Worm (Caenorhabditis elegans) whole organism, young adult: ENCODE data around the gene gcy-11.

Source experiments
- B0336.3 ChIP-seq: fragments of 200-800 bp; sonication (Bioruptor generic); IDR thresholded peaks from 2 replicates; pipeline ENCODE4 v1.3.6; 2022; ENCODE audit warnings: missing genetic modification characterization, missing compliant biosample characterization
- C06A6.2 ChIP-seq: fragments of 200-800 bp; sonication (Bioruptor generic); conservative IDR thresholded peaks from 2 replicates; pipeline ENCODE4 v1.3.6; 2022; ENCODE audit warnings: missing genetic modification characterization, missing compliant biosample characterization
- D2030.7 ChIP-seq: fragments of 200-800 bp; sonication (Bioruptor generic); IDR thresholded peaks from 2 replicates; pipeline ENCODE4 v1.3.6; 2022; ENCODE audit warnings: missing genetic modification reagents, missing genetic modification characterization, missing compliant biosample characterization
- F22D6.2 ChIP-seq: sonication (generic microtip); optimal IDR thresholded peaks from 2 replicates; lab custom pipeline; 2016; ENCODE audit warnings: mild to moderate bottlenecking, missing genetic modification characterization, missing compliant biosample characterization
- F23B12.7 ChIP-seq: sonication (generic microtip); optimal IDR thresholded peaks from 2 replicates; lab custom pipeline; 2017; ENCODE audit warnings: missing genetic modification characterization, mild to moderate bottlenecking, missing compliant biosample characterization, antibody characterized with exemption, moderate library complexity; ENCODE audit not compliant: insufficient read depth
- F55B11.4 ChIP-seq: sonication (generic microtip); optimal IDR thresholded peaks from 2 replicates; lab custom pipeline; 2016; ENCODE audit warnings: missing compliant biosample characterization, missing genetic modification characterization, borderline replicate concordance; ENCODE audit not compliant: insufficient read depth
- K11D2.4 ChIP-seq: fragments of 200-800 bp; sonication (Bioruptor generic); IDR thresholded peaks from 2 replicates; pipeline ENCODE4 v1.3.6; 2022; ENCODE audit warnings: missing genetic modification reagents, missing genetic modification characterization, missing compliant biosample characterization
- K12H6.12 ChIP-seq: fragments of 200-800 bp; sonication (Bioruptor generic); optimal IDR thresholded peaks from 2 replicates; lab custom pipeline; 2018; ENCODE audit warnings: mild to moderate bottlenecking, missing genetic modification characterization, missing compliant biosample characterization
- Y53G8AR.9 ChIP-seq: fragments of 200-800 bp; sonication (Bioruptor generic); conservative IDR thresholded peaks from 2 replicates; pipeline ENCODE4 v1.3.6; 2022; ENCODE audit warnings: missing genetic modification reagents, missing genetic modification characterization, missing compliant biosample characterization
- Y67H2A.10 ChIP-seq: fragments of 200-800 bp; sonication (Bioruptor generic); conservative IDR thresholded peaks from 2 replicates; pipeline ENCODE4 v1.3.6; 2022; ENCODE audit warnings: missing genetic modification reagents, missing genetic modification characterization, missing compliant biosample characterization
- atf-7 ChIP-seq: sonication (generic microtip); optimal IDR thresholded peaks from 2 replicates; lab custom pipeline; 2017; ENCODE audit warnings: mild to moderate bottlenecking, missing genetic modification characterization, missing compliant biosample characterization
- attf-3 ChIP-seq: fragments of 200-800 bp; sonication (Bioruptor generic); conservative IDR thresholded peaks from 2 replicates; pipeline ENCODE4 v1.3.6; 2022; ENCODE audit warnings: missing genetic modification reagents, missing genetic modification characterization, missing compliant biosample characterization
- bed-2 ChIP-seq: fragments of 200-800 bp; sonication (Bioruptor generic); IDR thresholded peaks from 2 replicates; pipeline ENCODE4 v1.3.6; 2022; ENCODE audit warnings: missing genetic modification reagents, missing genetic modification characterization, missing compliant biosample characterization
- cebp-1 ChIP-seq, 2 experiments: fragments of 200-800 bp in 1 of 2; sonication (Bioruptor generic) in 1 of 2; sonication (generic microtip) in 1 of 2; IDR thresholded peaks in 1 of 2; optimal IDR thresholded peaks in 1 of 2; 2 replicates each; pipeline versions ENCODE4 v1.3.6 to Lab custom; 2017 to 2022; ENCODE audit warnings: missing compliant biosample characterization in 2 of 2, missing genetic modification characterization in 2 of 2, mild to moderate bottlenecking in 1 of 2, missing genetic modification reagents in 1 of 2, moderate library complexity in 1 of 2
- ceh-27 ChIP-seq: fragments of 200-800 bp; sonication (Bioruptor generic); optimal IDR thresholded peaks from 2 replicates; lab custom pipeline; 2018; ENCODE audit warnings: mild to moderate bottlenecking, missing genetic modification characterization, moderate library complexity, missing compliant biosample characterization
- ceh-58 ChIP-seq: fragments of 200-800 bp; sonication (Bioruptor generic); IDR thresholded peaks from 2 replicates; pipeline ENCODE4 v1.3.6; 2022; ENCODE audit warnings: missing genetic modification characterization, missing compliant biosample characterization
- die-1 ChIP-seq: sonication (generic microtip); optimal IDR thresholded peaks from 2 replicates; lab custom pipeline; 2016; ENCODE audit warnings: missing genotype, mild to moderate bottlenecking, missing genetic modification characterization, missing compliant biosample characterization
- dpff-1 ChIP-seq: sonication (generic microtip); optimal IDR thresholded peaks from 2 replicates; lab custom pipeline; 2017; ENCODE audit warnings: mild to moderate bottlenecking, missing genetic modification characterization, missing compliant biosample characterization
- him-1 ChIP-seq: sonication (generic microtip); optimal IDR thresholded peaks from 2 replicates; lab custom pipeline; 2016; ENCODE audit warnings: missing genotype, missing genetic modification reagents, missing genetic modification characterization, missing compliant biosample characterization
- hlh-12 ChIP-seq: sonication (generic microtip); optimal IDR thresholded peaks from 2 replicates; lab custom pipeline; 2016; ENCODE audit warnings: missing genetic modification characterization, missing compliant biosample characterization
- hmg-1.2 ChIP-seq: fragments of 200-800 bp; sonication (Bioruptor generic); IDR thresholded peaks from 2 replicates; pipeline ENCODE4 v1.3.6; 2022; ENCODE audit warnings: missing genetic modification reagents, missing genetic modification characterization, missing compliant biosample characterization
- hmg-20 ChIP-seq: fragments of 200-800 bp; sonication (Bioruptor generic); IDR thresholded peaks from 2 replicates; pipeline ENCODE4 v1.3.6; 2022; ENCODE audit warnings: missing genetic modification reagents, missing genetic modification characterization, missing compliant biosample characterization
- hrde-1 ChIP-seq: sonication (generic microtip); optimal IDR thresholded peaks from 2 replicates; lab custom pipeline; 2016; ENCODE audit warnings: missing genetic modification characterization, mild to moderate bottlenecking, missing compliant biosample characterization, moderate library complexity, missing genotype, missing genetic modification reagents, borderline replicate concordance
- let-526 ChIP-seq: fragments of 200-800 bp; sonication (Bioruptor generic); IDR thresholded peaks from 2 replicates; pipeline ENCODE4 v1.3.6; 2022; ENCODE audit warnings: missing genetic modification reagents, missing genetic modification characterization, missing compliant biosample characterization
- let-607 ChIP-seq, 2 experiments: fragments of 200-800 bp in 1 of 2; sonication (Bioruptor generic) in 1 of 2; sonication (generic microtip) in 1 of 2; optimal IDR thresholded peaks; 2 replicates each; lab custom pipeline; 2016 to 2018; ENCODE audit warnings: mild to moderate bottlenecking in 2 of 2, missing compliant biosample characterization in 2 of 2, missing genetic modification characterization in 2 of 2, moderate library complexity in 2 of 2, missing genotype in 1 of 2
- lin-26 ChIP-seq: fragments of 200-800 bp; sonication (Bioruptor generic); IDR thresholded peaks from 2 replicates; pipeline ENCODE4 v1.3.6; 2022; ENCODE audit warnings: missing genetic modification reagents, missing genetic modification characterization, missing compliant biosample characterization
- lin-40 ChIP-seq: sonication (generic microtip); optimal IDR thresholded peaks from 2 replicates; lab custom pipeline; 2016; ENCODE audit warnings: missing genetic modification characterization, mild to moderate bottlenecking, missing compliant biosample characterization, missing genotype, missing genetic modification reagents
- lin-54 ChIP-seq: fragments of 200-800 bp; sonication (Bioruptor generic); optimal IDR thresholded peaks from 2 replicates; lab custom pipeline; 2018; ENCODE audit warnings: mild to moderate bottlenecking, missing genetic modification characterization, missing compliant biosample characterization
- lir-1 ChIP-seq: fragments of 200-800 bp; sonication (Bioruptor generic); conservative IDR thresholded peaks from 2 replicates; pipeline ENCODE4 v1.3.6; 2022; ENCODE audit warnings: missing genetic modification reagents, missing genetic modification characterization, missing compliant biosample characterization
- madf-10 ChIP-seq: sonication (generic microtip); optimal IDR thresholded peaks from 2 replicates; lab custom pipeline; 2016; ENCODE audit warnings: mild to moderate bottlenecking, missing genetic modification characterization, missing compliant biosample characterization
- madf-3 ChIP-seq: fragments of 200-800 bp; sonication (Bioruptor generic); IDR thresholded peaks from 2 replicates; pipeline ENCODE4 v1.3.6; 2022; ENCODE audit warnings: missing genetic modification reagents, missing genetic modification characterization, missing compliant biosample characterization
- madf-8 ChIP-seq: fragments of 200-800 bp; sonication (Bioruptor generic); conservative IDR thresholded peaks from 2 replicates; pipeline ENCODE4 v1.3.6; 2022; ENCODE audit warnings: missing genetic modification reagents, missing genetic modification characterization, missing compliant biosample characterization
- mcd-1 ChIP-seq: fragments of 200-800 bp; sonication (Bioruptor generic); IDR thresholded peaks from 2 replicates; pipeline ENCODE4 v1.3.6; 2022; ENCODE audit warnings: missing genetic modification reagents, missing genetic modification characterization, missing compliant biosample characterization
- mel-28 ChIP-seq: sonication (generic microtip); optimal IDR thresholded peaks from 2 replicates; lab custom pipeline; 2016; ENCODE audit warnings: borderline replicate concordance, mild to moderate bottlenecking, missing genetic modification characterization, missing compliant biosample characterization
- nhr-80 ChIP-seq: sonication (generic microtip); optimal IDR thresholded peaks from 2 replicates; lab custom pipeline; 2016; ENCODE audit warnings: missing genetic modification characterization, missing compliant biosample characterization
- nhr-90 ChIP-seq: sonication (generic microtip); optimal IDR thresholded peaks from 2 replicates; lab custom pipeline; 2016; ENCODE audit warnings: missing genotype, mild to moderate bottlenecking, missing genetic modification characterization, missing compliant biosample characterization
- pbrm-1 ChIP-seq: fragments of 200-800 bp; sonication (Bioruptor generic); IDR thresholded peaks from 2 replicates; pipeline ENCODE4 v1.3.6; 2022; ENCODE audit warnings: missing genetic modification reagents, missing genetic modification characterization, missing compliant biosample characterization
- rpc-1 ChIP-seq, 2 experiments: fragments of 150-350 bp in 1 of 2; sonication (generic microtip) in 1 of 2; optimal IDR thresholded peaks; 2 replicates each; lab custom pipeline; 2014 to 2018; ENCODE audit warnings: missing biosample characterization in 1 of 2, missing genetic modification characterization in 1 of 2, missing genetic modification reagents in 1 of 2, missing genotype in 1 of 2
- snpc-4 ChIP-seq, 5 experiments: fragments of 150-350 bp in 1 of 5; sonication (generic microtip) in 4 of 5; optimal IDR thresholded peaks; 2 replicates each; lab custom pipeline; 2014 to 2018; ENCODE audit warnings: missing genetic modification characterization in 5 of 5, missing biosample characterization in 3 of 5, antibody characterized with exemption in 2 of 5, mild to moderate bottlenecking in 2 of 5, missing compliant biosample characterization in 2 of 5, missing genotype in 2 of 5, moderate library complexity in 2 of 5, missing genetic modification reagents in 1 of 5
- somi-1 ChIP-seq: fragments of 200-800 bp; sonication (Bioruptor generic); optimal IDR thresholded peaks from 2 replicates; lab custom pipeline; 2018; ENCODE audit warnings: mild to moderate bottlenecking, missing genetic modification characterization, missing compliant biosample characterization
- tbp1 ChIP-seq: fragments of 200-800 bp; sonication (Bioruptor generic); optimal IDR thresholded peaks from 2 replicates; lab custom pipeline; 2018; ENCODE audit warnings: mild to moderate bottlenecking, missing genetic modification characterization, missing compliant biosample characterization
- tlf-1 ChIP-seq: fragments of 200-800 bp; sonication (Bioruptor generic); optimal IDR thresholded peaks from 2 replicates; lab custom pipeline; 2018; ENCODE audit warnings: mild to moderate bottlenecking, missing genetic modification characterization, missing compliant biosample characterization
- unc-130 ChIP-seq: sonication (generic microtip); optimal IDR thresholded peaks from 2 replicates; lab custom pipeline; 2016; ENCODE audit warnings: missing genetic modification reagents, missing genetic modification characterization, missing compliant biosample characterization
- ztf-26 ChIP-seq: sonication (generic microtip); optimal IDR thresholded peaks from 2 replicates; lab custom pipeline; 2017; ENCODE audit warnings: missing genetic modification characterization, missing compliant biosample characterization

gcy-11 gene

DNA sequence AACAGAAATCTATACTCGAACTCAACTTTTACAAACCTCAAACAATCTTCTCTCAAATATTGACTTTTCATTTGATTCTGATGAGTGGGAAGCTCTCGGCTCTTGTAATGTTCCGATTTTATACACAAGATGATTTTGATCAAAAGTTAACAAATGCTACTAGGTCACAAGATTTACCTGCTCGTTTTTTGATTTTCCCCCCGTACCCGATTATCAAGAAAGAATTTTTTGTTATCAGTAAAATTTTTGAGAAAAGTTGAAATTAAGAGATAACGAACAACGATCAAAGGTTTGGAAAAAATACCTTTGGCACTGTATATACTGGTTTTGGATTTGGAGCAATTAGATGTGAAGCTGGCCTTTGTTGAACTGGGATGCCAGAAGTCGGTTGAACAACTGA, 9.4 kb upstream of the gcy-11 start:
- no peak for TF ChIP-seq cebp-1 (GFP tag; IDR thresholded peaks at IDR 0.05; lab: Robert Waterston, UW)
- TF ChIP-seq cebp-1 (tag; optimal IDR thresholded peaks at IDR 0.05; lab: Kevin White, UChicago): peak; percentile 22
- TF ChIP-seq nhr-80 (tag; lab: Kevin White, UChicago): peak; percentile 44
- TF ChIP-seq hmg-1.2: no peak

DNA sequence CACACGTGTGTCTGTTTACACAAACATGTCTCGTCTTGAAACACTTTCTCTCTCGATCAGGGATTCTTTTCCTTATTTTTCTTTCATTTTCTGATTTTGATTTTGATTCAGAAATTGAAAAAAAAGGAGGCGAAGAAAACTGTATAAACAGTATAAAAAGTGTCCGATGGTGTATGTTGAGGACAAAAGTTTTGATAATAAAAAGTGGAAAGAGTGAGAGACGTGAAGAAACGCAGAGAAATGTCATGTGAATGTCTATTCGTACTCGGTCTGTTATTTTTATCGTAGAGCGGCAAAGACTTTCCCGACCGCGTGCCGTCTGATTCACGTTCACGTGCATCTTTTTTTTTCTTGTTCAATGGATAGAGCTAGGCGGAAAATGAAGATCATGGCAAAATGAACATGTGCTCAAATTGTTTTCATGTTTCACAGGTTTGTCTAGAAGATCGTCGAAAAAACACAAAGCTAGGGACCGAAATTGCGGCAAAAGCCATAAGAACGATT, 8.4 kb upstream of the gcy-11 start:
- no peak for TF ChIP-seq unc-130 (GFP tag; lab: Kevin White, UChicago)
- peak; percentile 59 for TF ChIP-seq tbp1 (GFP tag; lab: Kevin White, UChicago)
- no peak for TF ChIP-seq him-1 (tag; lab: Kevin White, UChicago)
- TF ChIP-seq atf-7 (tag; lab: Kevin White, UChicago): peak; percentile 74
- TF ChIP-seq madf-10: peak; percentile 42
- TF ChIP-seq ceh-58 (GFP tag; lab: Robert Waterston, UW): no peak
- TF ChIP-seq attf-3 (GFP tag; lab: Robert Waterston, UW): no peak
- TF ChIP-seq D2030.7 (GFP tag; lab: Robert Waterston, UW): no peak
- TF ChIP-seq lin-26 (GFP tag; lab: Robert Waterston, UW): 0 out of 2 replicates have a peak, but pooled peaks have one; percentile 43
- peak; percentile 40 for TF ChIP-seq F23B12.7 (tag; lab: Kevin White, UChicago)
- TF ChIP-seq let-607 (tag; optimal IDR thresholded peaks at IDR 0.05; lab: Kevin White, UChicago): peak in 1 of 2 experiments; percentile 32
- TF ChIP-seq C06A6.2 (GFP tag; lab: Robert Waterston, UW): peak; percentile 63; the same call in 1 of the 2 replicates
- peak; percentile 73 for TF ChIP-seq K11D2.4 (GFP tag; lab: Robert Waterston, UW)
- TF ChIP-seq hmg-20 (GFP tag; lab: Robert Waterston, UW): no peak
- TF ChIP-seq rpc-1 (optimal IDR thresholded peaks at IDR 0.05; lab: Kevin White, UChicago): no peak
- no peak for TF ChIP-seq rpc-1 (tag; optimal IDR thresholded peaks at IDR 0.05; lab: Kevin White, UChicago)
- TF ChIP-seq pbrm-1: peak; percentile 31; the same call in 1 of the 2 replicates
- TF ChIP-seq nhr-80 (tag; lab: Kevin White, UChicago): peak; percentile 87
- no peak for TF ChIP-seq madf-3 (GFP tag; lab: Robert Waterston, UW)
- no peak for TF ChIP-seq let-526 (GFP tag; lab: Robert Waterston, UW)
- peak; percentile 83 for TF ChIP-seq lin-40
- TF ChIP-seq lir-1 (GFP tag; lab: Robert Waterston, UW): 0 out of 2 replicates have a peak, but pooled peaks have one; percentile 49
- no peak for TF ChIP-seq ceh-27 (GFP tag; lab: Kevin White, UChicago)
- peak; percentile 28 for TF ChIP-seq lin-54 (GFP tag; lab: Kevin White, UChicago)
- peak; percentile 16 for TF ChIP-seq die-1 (tag; lab: Kevin White, UChicago)
- TF ChIP-seq nhr-90: no peak
- TF ChIP-seq tlf-1: peak; percentile 67
- TF ChIP-seq Y53G8AR.9 (GFP tag; lab: Robert Waterston, UW): 0 out of 2 replicates have a peak, but pooled peaks have one; percentile 52
- TF ChIP-seq madf-8 (GFP tag; lab: Robert Waterston, UW): no peak
- TF ChIP-seq ztf-26 (tag; lab: Kevin White, UChicago): peak; percentile 92
- peak; percentile 62 for TF ChIP-seq B0336.3 (GFP tag; lab: Robert Waterston, UW)
- no peak for TF ChIP-seq bed-2 (GFP tag; lab: Robert Waterston, UW)
- no peak for TF ChIP-seq mcd-1 (GFP tag; lab: Robert Waterston, UW)
- TF ChIP-seq dpff-1: no peak
- TF ChIP-seq somi-1 (GFP tag; lab: Kevin White, UChicago): peak; percentile 89
- TF ChIP-seq F55B11.4 (tag; lab: Kevin White, UChicago): no peak
- TF ChIP-seq F22D6.2 (tag; lab: Kevin White, UChicago): peak; percentile 57
- no peak for TF ChIP-seq Y67H2A.10 (GFP tag; lab: Robert Waterston, UW)
- peak; percentile 1 for TF ChIP-seq K12H6.12 (tag; lab: Kevin White, UChicago)
- TF ChIP-seq hrde-1 (tag; lab: Kevin White, UChicago): no peak
- no peak for TF ChIP-seq mel-28
- peak; percentile 68 for TF ChIP-seq hmg-1.2
- no peak for TF ChIP-seq hlh-12
- TF ChIP-seq snpc-4 (GFP tag; optimal IDR thresholded peaks at IDR 0.05; lab: Kevin White, UChicago): no peak
- TF ChIP-seq snpc-4 (tag; optimal IDR thresholded peaks at IDR 0.05; lab: Kevin White, UChicago): peak in 3 of 4 experiments; percentile 0 to 27 (median 20)
